Comparison of ENCODE assay signal across 2 fruit fly cellular contexts in the genomic region with DNA sequence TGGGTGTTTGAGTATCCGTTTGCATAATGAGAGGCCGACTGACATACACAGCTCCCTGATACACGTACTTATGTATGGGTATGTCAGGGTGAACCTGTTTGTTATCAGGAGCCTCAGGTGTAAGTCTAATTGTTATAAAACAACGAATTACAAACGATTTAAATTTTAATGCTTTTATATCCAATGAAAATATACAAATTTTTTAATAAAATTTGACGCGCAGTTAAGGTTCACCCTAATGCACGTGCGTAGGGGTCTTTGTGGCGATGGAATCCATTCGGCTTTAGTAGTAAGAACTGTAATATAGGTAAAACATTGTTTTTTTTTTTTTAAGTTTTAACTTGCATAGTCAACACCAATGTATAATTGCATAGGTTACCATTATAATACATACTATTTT.
TF ChIP-seq lines count a peak whose summit lies in the region.

No protein-coding gene starts in this region.

TF ChIP-seq in whole organism, embryonic, 481 proteins besides CTCF, POLR2A, EP300 and RAD21 (continued from another document):
- TF ChIP-seq CoRest (tag; optimal IDR thresholded peaks at IDR 0.05; lab: Kevin White, UChicago) = no peak
- TF ChIP-seq Dad (GFP tag; optimal IDR thresholded peaks at IDR 0.05; lab: Kevin White, UChicago) = no peak
- TF ChIP-seq pho (GFP tag; optimal IDR thresholded peaks at IDR 0.05; lab: Kevin White, UChicago) = no peak
- peak; percentile 3 for TF ChIP-seq CG13424 (tag; optimal IDR thresholded peaks at IDR 0.05; lab: Kevin White, UChicago)
- TF ChIP-seq dan (GFP tag; IDR thresholded peaks at IDR 0.05; lab: Robert Waterston, UW) = no peak
- TF ChIP-seq CG9727 (GFP tag; optimal IDR thresholded peaks at IDR 0.05; lab: Kevin White, UChicago) = peak; percentile 28
- TF ChIP-seq lab (GFP tag; optimal IDR thresholded peaks at IDR 0.05; lab: Kevin White, UChicago) = peak; percentile 74
- TF ChIP-seq phol (tag; optimal IDR thresholded peaks at IDR 0.05; lab: Kevin White, UChicago) = peak; percentile 9
- TF ChIP-seq Med (GFP tag; lab: Kevin White, UChicago) = peak; percentile 82
- 0 out of 2 replicates have a peak, but pooled peaks have one; percentile 8 for TF ChIP-seq CG6689 (GFP tag; IDR thresholded peaks at IDR 0.05; lab: Robert Waterston, UW)
- 0 out of 3 replicates have a peak, but pooled peaks have one; percentile 26 for TF ChIP-seq ken (GFP tag; IDR thresholded peaks at IDR 0.05; lab: Robert Waterston, UW)
- TF ChIP-seq Dip3 (GFP tag; optimal IDR thresholded peaks at IDR 0.05; lab: Kevin White, UChicago) = no peak
- no peak for TF ChIP-seq btn (GFP tag; optimal IDR thresholded peaks at IDR 0.05; lab: Kevin White, UChicago)
- no peak for TF ChIP-seq chm (GFP tag; IDR thresholded peaks at IDR 0.05; lab: Robert Waterston, UW)
- no peak for TF ChIP-seq Hr3 (GFP tag; optimal IDR thresholded peaks at IDR 0.05; lab: Kevin White, UChicago)
- no peak for TF ChIP-seq gce (GFP tag; IDR thresholded peaks at IDR 0.05; lab: Robert Waterston, UW)
- no peak for TF ChIP-seq danr (GFP tag; IDR thresholded peaks at IDR 0.05; lab: Robert Waterston, UW)
- TF ChIP-seq Blimp-1 (GFP tag; optimal IDR thresholded peaks at IDR 0.05; lab: Kevin White, UChicago) = no peak
- no peak for TF ChIP-seq p53 (GFP tag; optimal IDR thresholded peaks at IDR 0.05; lab: Kevin White, UChicago)
- peak; percentile 46 for TF ChIP-seq CG2120 (GFP tag; optimal IDR thresholded peaks at IDR 0.05; lab: Kevin White, UChicago)
- TF ChIP-seq Fer3 (tag; optimal IDR thresholded peaks at IDR 0.05; lab: Kevin White, UChicago) = peak; percentile 14
- TF ChIP-seq Ada2b (GFP tag; IDR thresholded peaks at IDR 0.05; lab: Robert Waterston, UW) = 0 out of 2 replicates have a peak, but pooled peaks have one; percentile 5
- 0 out of 3 replicates have a peak, but pooled peaks have one; percentile 6 for TF ChIP-seq CG2889 (GFP tag; IDR thresholded peaks at IDR 0.05; lab: Robert Waterston, UW)
- no peak for TF ChIP-seq CG34224 (GFP tag; IDR thresholded peaks at IDR 0.05; lab: Robert Waterston, UW; ENCODE audit: partially characterized antibody)
- TF ChIP-seq Fer1 (GFP tag; optimal IDR thresholded peaks at IDR 0.05; lab: Kevin White, UChicago) = peak; percentile 46
- TF ChIP-seq CG15514 (GFP tag; optimal IDR thresholded peaks at IDR 0.05; lab: Kevin White, UChicago) = peak; percentile 19
- no peak for TF ChIP-seq CG14710 (tag; optimal IDR thresholded peaks at IDR 0.05; lab: Kevin White, UChicago)
- no peak for TF ChIP-seq Rx (GFP tag; IDR thresholded peaks at IDR 0.05; lab: Robert Waterston, UW)
- no peak for TF ChIP-seq CG3847 (GFP tag; IDR thresholded peaks at IDR 0.05; lab: Robert Waterston, UW)
- peak; percentile 3 for TF ChIP-seq CG8944 (GFP tag; optimal IDR thresholded peaks at IDR 0.05; lab: Kevin White, UChicago)
- TF ChIP-seq CG18599 (GFP tag; optimal IDR thresholded peaks at IDR 0.05; lab: Kevin White, UChicago) = peak; percentile 63
- no peak for TF ChIP-seq ac (GFP tag; optimal IDR thresholded peaks at IDR 0.05; lab: Kevin White, UChicago)
- TF ChIP-seq slbo (GFP tag; IDR thresholded peaks at IDR 0.05; lab: Robert Waterston, UW) = peak; percentile 45; the same call in 1 of the 2 replicates
- TF ChIP-seq lov (optimal IDR thresholded peaks at IDR 0.05; lab: Kevin White, UChicago) = no peak
- TF ChIP-seq lov (GFP tag; IDR thresholded peaks at IDR 0.05; lab: Robert Waterston, UW) = no peak
- TF ChIP-seq CG32532 (GFP tag; IDR thresholded peaks at IDR 0.05; lab: Robert Waterston, UW) = peak; percentile 47; the same call in 1 of the 2 replicates
- TF ChIP-seq bsh (GFP tag; optimal IDR thresholded peaks at IDR 0.05; lab: Kevin White, UChicago) = peak in 1 of 2 experiments; percentile 25

TF ChIP-seq in whole organism, prepupa, 60 proteins besides CTCF, POLR2A, EP300 and RAD21 (continued from another document):
- TF ChIP-seq pdm3 (GFP tag; optimal IDR thresholded peaks at IDR 0.05; lab: Kevin White, UChicago) (peak; percentile 68), CG9139 (GFP tag; optimal IDR thresholded peaks at IDR 0.05; lab: Kevin White, UChicago) (no peak), CG1621 (tag; optimal IDR thresholded peaks at IDR 0.05; lab: Kevin White, UChicago) (peak; percentile 12), Hr38 (GFP tag; optimal IDR thresholded peaks at IDR 0.05; lab: Kevin White, UChicago) (no peak), esn (GFP tag; optimal IDR thresholded peaks at IDR 0.05; lab: Kevin White, UChicago) (peak; percentile 64), Eip75B (GFP tag; optimal IDR thresholded peaks at IDR 0.05; lab: Kevin White, UChicago) (peak; percentile 59), fd85E (GFP tag; optimal IDR thresholded peaks at IDR 0.05; lab: Kevin White, UChicago) (no peak), Sox102F (GFP tag; optimal IDR thresholded peaks at IDR 0.05; lab: Kevin White, UChicago) (peak; percentile 53)
TF ChIP-seq in whole organism, prepupa: peak in this region for 35.
